Worm (Caenorhabditis elegans) whole organism, late embryonic: ENCODE data around the gene F46H5.7.

Experiments used
- C38D4.7 ChIP-seq: fragments of 200-800 bp; sonication (Bioruptor generic); optimal IDR thresholded peaks from 2 replicates; lab custom pipeline; 2018; ENCODE audit warnings: mild to moderate bottlenecking, missing genetic modification characterization, moderate library complexity, missing compliant biosample characterization
- F13H6.1 ChIP-seq: sonication (generic microtip); optimal IDR thresholded peaks from 2 replicates; lab custom pipeline; 2016; ENCODE audit warnings: missing genetic modification characterization, missing compliant biosample characterization
- K09A11.1 ChIP-seq: sonication (generic microtip); optimal IDR thresholded peaks from 2 replicates; lab custom pipeline; 2017; ENCODE audit warnings: antibody characterized with exemption, mild to moderate bottlenecking, missing genetic modification characterization, missing compliant biosample characterization; ENCODE audit not compliant: insufficient read depth
- T23F11.4 ChIP-seq: fragments of 200-800 bp; sonication (Bioruptor generic); optimal IDR thresholded peaks from 2 replicates; lab custom pipeline; 2018; ENCODE audit warnings: mild to moderate bottlenecking, missing genetic modification characterization, missing compliant biosample characterization
- ama-1 ChIP-seq: fragments of 150-350 bp; optimal IDR thresholded peaks from 2 replicates; lab custom pipeline; 2014
- ceh-14 ChIP-seq: sonication (generic microtip); optimal IDR thresholded peaks from 2 replicates; lab custom pipeline; 2016; ENCODE audit warnings: missing genotype, missing genetic modification characterization, missing compliant biosample characterization
- ceh-18 ChIP-seq: sonication (generic microtip); optimal IDR thresholded peaks from 2 replicates; lab custom pipeline; 2016; ENCODE audit warnings: missing genetic modification characterization, missing compliant biosample characterization
- ceh-19 ChIP-seq: fragments of 200-800 bp; sonication (Bioruptor generic); optimal IDR thresholded peaks from 2 replicates; lab custom pipeline; 2018; ENCODE audit warnings: mild to moderate bottlenecking, missing genetic modification characterization, missing compliant biosample characterization
- ceh-22 ChIP-seq: sonication (generic microtip); optimal IDR thresholded peaks from 2 replicates; lab custom pipeline; 2017; ENCODE audit warnings: missing biosample characterization, missing genetic modification characterization
- ceh-24 ChIP-seq: sonication (generic microtip); optimal IDR thresholded peaks from 2 replicates; lab custom pipeline; 2016; ENCODE audit warnings: mild to moderate bottlenecking, missing genetic modification characterization, missing compliant biosample characterization
- ceh-45 ChIP-seq: fragments of 200-800 bp; sonication (Bioruptor generic); IDR thresholded peaks from 2 replicates; pipeline ENCODE4 v1.3.6; 2022; ENCODE audit warnings: missing genetic modification reagents, missing genetic modification characterization, missing compliant biosample characterization
- ceh-9 ChIP-seq: sonication (generic microtip); optimal IDR thresholded peaks from 2 replicates; lab custom pipeline; 2016; ENCODE audit warnings: mild to moderate bottlenecking, missing genetic modification characterization, inconsistent platforms, missing compliant biosample characterization
- che-1 ChIP-seq: sonication (generic microtip); optimal IDR thresholded peaks from 2 replicates; lab custom pipeline; 2016; ENCODE audit warnings: mild to moderate bottlenecking, missing genetic modification characterization, missing compliant biosample characterization
- dve-1 ChIP-seq: sonication (generic microtip); optimal IDR thresholded peaks from 2 replicates; lab custom pipeline; 2017; ENCODE audit warnings: antibody characterized with exemption, mild to moderate bottlenecking, missing genetic modification characterization, missing compliant biosample characterization
- ets-4 ChIP-seq: sonication (generic microtip); optimal IDR thresholded peaks from 2 replicates; lab custom pipeline; 2016; ENCODE audit warnings: missing genetic modification characterization, missing compliant biosample characterization
- eyg-1 ChIP-seq: sonication (generic microtip); optimal IDR thresholded peaks from 2 replicates; lab custom pipeline; 2016; ENCODE audit warnings: missing genotype, missing genetic modification characterization, missing compliant biosample characterization
- fax-1 ChIP-seq: sonication (generic microtip); optimal IDR thresholded peaks from 2 replicates; lab custom pipeline; 2016; ENCODE audit warnings: missing genotype, missing genetic modification characterization, missing compliant biosample characterization
- fkh-10 ChIP-seq: fragments of 150-350 bp; optimal IDR thresholded peaks from 2 replicates; lab custom pipeline; 2014; ENCODE audit warnings: missing biosample characterization, missing genetic modification reagents, missing genetic modification characterization
- fkh-6 ChIP-seq: sonication (generic microtip); optimal IDR thresholded peaks from 2 replicates; lab custom pipeline; 2016; ENCODE audit warnings: missing genetic modification characterization, missing compliant biosample characterization
- hlh-15 ChIP-seq: sonication (generic microtip); optimal IDR thresholded peaks from 2 replicates; lab custom pipeline; 2016; ENCODE audit warnings: missing genetic modification characterization, missing compliant biosample characterization
- hlh-30 ChIP-seq: sonication (generic microtip); optimal IDR thresholded peaks from 2 replicates; lab custom pipeline; 2017; ENCODE audit warnings: antibody characterized with exemption, missing genetic modification characterization, missing compliant biosample characterization; ENCODE audit not compliant: insufficient read depth
- hlh-6 ChIP-seq: sonication (generic microtip); optimal IDR thresholded peaks from 2 replicates; lab custom pipeline; 2016; ENCODE audit warnings: missing genotype, missing genetic modification characterization, missing compliant biosample characterization
- hlh-8 ChIP-seq: sonication (generic microtip); optimal IDR thresholded peaks from 2 replicates; lab custom pipeline; 2016; ENCODE audit warnings: missing genotype, missing genetic modification characterization, missing compliant biosample characterization
- lim-6 ChIP-seq: sonication (generic microtip); optimal IDR thresholded peaks from 2 replicates; lab custom pipeline; 2016; ENCODE audit warnings: missing genetic modification characterization, missing compliant biosample characterization
- madf-2 ChIP-seq: sonication (generic microtip); optimal IDR thresholded peaks from 2 replicates; lab custom pipeline; 2017; ENCODE audit warnings: missing genetic modification characterization, missing compliant biosample characterization
- mec-3 ChIP-seq: sonication (generic microtip); optimal IDR thresholded peaks from 2 replicates; lab custom pipeline; 2016; ENCODE audit warnings: borderline replicate concordance, missing genetic modification characterization, missing compliant biosample characterization
- nhr-232 ChIP-seq: sonication (generic microtip); optimal IDR thresholded peaks from 2 replicates; lab custom pipeline; 2016; ENCODE audit warnings: missing genetic modification characterization, missing compliant biosample characterization
- odd-2 ChIP-seq: sonication (generic microtip); optimal IDR thresholded peaks from 2 replicates; lab custom pipeline; 2017; ENCODE audit warnings: antibody characterized with exemption, mild to moderate bottlenecking, missing genetic modification characterization, missing compliant biosample characterization
- pax-1 ChIP-seq: fragments of 150-350 bp; optimal IDR thresholded peaks from 2 replicates; lab custom pipeline; 2014; ENCODE audit warnings: missing biosample characterization, missing genetic modification characterization
- pha-2 ChIP-seq: sonication (generic microtip); optimal IDR thresholded peaks from 2 replicates; lab custom pipeline; 2017; ENCODE audit warnings: mild to moderate bottlenecking, missing genetic modification characterization, missing compliant biosample characterization
- pros-1 ChIP-seq: fragments of 150-350 bp; optimal IDR thresholded peaks from 2 replicates; lab custom pipeline; 2014; ENCODE audit warnings: missing biosample characterization, missing genetic modification reagents, missing genetic modification characterization
- ref-2 ChIP-seq: sonication (generic microtip); optimal IDR thresholded peaks from 2 replicates; lab custom pipeline; 2016; ENCODE audit warnings: missing genetic modification characterization, missing compliant biosample characterization
- sox-2 ChIP-seq: fragments of 200-800 bp; sonication (Bioruptor generic); IDR thresholded peaks from 2 replicates; pipeline ENCODE4 v1.3.6; 2022; ENCODE audit warnings: missing genetic modification reagents, missing genetic modification characterization, missing compliant biosample characterization
- sox-4 ChIP-seq: sonication (generic microtip); optimal IDR thresholded peaks from 2 replicates; lab custom pipeline; 2017; ENCODE audit warnings: mild to moderate bottlenecking, missing genetic modification characterization, inconsistent platforms, missing compliant biosample characterization
- tbx-2 ChIP-seq: sonication (generic microtip); optimal IDR thresholded peaks from 2 replicates; lab custom pipeline; 2016; ENCODE audit warnings: missing genetic modification characterization, missing compliant biosample characterization
- ttx-3 ChIP-seq: sonication (generic microtip); optimal IDR thresholded peaks from 2 replicates; lab custom pipeline; 2016; ENCODE audit warnings: missing genetic modification reagents, missing genetic modification characterization, missing compliant biosample characterization
- unc-42 ChIP-seq: sonication (generic microtip); optimal IDR thresholded peaks from 2 replicates; lab custom pipeline; 2016; ENCODE audit warnings: missing genotype, missing genetic modification characterization, missing compliant biosample characterization

F46H5.7 gene

DNA sequence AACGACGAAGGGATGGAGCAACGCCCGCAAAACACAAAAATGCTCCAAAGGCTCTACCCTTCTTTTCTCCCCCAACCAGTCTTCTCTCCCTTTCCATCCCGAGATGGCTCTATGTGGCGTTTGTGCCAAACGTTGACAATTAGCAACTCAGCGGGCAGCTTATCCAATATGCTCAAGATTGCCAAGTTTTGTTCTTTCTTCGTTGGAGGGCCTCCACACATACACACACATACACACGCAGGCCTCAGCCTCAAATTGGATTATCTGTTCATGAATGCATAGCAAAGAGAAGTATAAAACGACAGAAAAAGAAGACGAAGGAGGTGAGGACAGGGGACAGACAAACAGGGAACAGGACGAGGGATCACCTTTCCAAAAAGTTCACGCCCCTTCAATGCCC lies 38.6 kb upstream of the F46H5.7 start:
- TF ChIP-seq fkh-10 (GFP tag; lab: Kevin White, UChicago): no peak
- peak; percentile 94 for TF ChIP-seq unc-42 (tag; lab: Kevin White, UChicago)
- no peak for TF ChIP-seq nhr-232 (tag; lab: Kevin White, UChicago)
- TF ChIP-seq hlh-6 (tag; lab: Kevin White, UChicago): no peak

DNA sequence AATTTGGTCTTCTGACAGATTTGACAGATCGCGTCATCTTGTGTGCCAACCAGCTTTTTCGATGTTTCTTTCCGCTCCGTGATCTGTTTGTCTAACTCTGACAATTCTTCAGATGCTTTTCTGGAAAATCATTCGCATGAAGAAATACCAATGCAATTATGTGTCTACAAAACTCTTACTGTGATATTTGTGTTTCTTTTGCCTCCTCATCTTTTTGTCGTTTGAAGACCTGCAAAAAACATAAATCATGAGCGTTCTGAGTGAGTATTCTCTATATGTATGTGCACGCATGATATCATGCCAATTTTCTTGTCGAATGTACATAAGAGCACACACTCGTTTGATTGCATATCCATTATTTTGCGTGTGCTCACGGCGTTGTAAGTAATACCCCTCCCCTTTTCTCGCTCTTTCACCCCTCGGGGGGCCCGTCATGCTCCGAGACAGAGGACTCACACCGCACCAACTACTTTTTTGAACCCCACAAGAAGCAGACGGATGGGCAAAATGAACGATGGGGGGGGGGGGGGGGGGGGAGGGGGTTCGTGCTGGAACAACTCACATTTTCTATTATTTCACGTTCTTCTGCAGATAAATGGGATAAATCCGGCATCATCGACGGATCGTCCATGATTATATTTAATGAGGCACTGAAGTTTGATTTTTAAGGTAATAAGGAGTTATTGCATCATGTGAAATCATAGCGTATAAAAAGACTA lies 37.0 kb upstream of the F46H5.7 start, which contains the start of gene unc-10:
unc-10 (minus strand) TSS at position 652 of the 719 bp plus-strand sequence.
- TF ChIP-seq C38D4.7 (GFP tag; lab: Kevin White, UChicago) (no peak), ceh-19 (GFP tag; lab: Kevin White, UChicago) (no peak), fkh-10 (GFP tag; lab: Kevin White, UChicago) (no peak), dve-1 (tag; lab: Kevin White, UChicago) (no peak), che-1 (tag; lab: Kevin White, UChicago) (no peak), ceh-18 (no peak), K09A11.1 (tag; lab: Kevin White, UChicago) (no peak), T23F11.4 (no peak), ceh-45 (GFP tag; lab: Robert Waterston, UW) (no peak), hlh-8 (no peak), hlh-30 (no peak), odd-2 (tag; lab: Kevin White, UChicago) (no peak), ets-4 (tag; lab: Kevin White, UChicago) (no peak), lim-6 (no peak), pros-1 (tag; lab: Kevin White, UChicago) (no peak)

DNA sequence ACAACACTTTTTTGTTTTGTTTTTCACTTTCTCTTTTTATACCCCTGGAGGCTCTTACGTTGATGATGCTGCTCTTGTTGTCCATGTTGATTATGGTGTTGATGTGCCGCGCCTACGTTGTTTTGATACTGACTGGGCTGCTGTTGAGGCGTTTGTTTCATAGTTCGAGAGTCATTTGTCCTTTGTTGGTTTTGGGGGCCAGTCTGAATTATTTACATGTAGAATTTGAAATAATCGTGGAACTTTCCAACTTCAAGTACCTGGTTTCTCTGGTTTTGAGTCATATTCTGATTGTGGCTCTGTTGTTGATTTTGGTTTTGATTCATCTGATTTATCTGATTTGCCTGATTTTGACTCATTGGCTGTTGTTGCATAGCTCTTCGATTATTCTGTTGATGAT lies 35.3 kb upstream of the F46H5.7 start:
- TF ChIP-seq sox-4 (tag; lab: Kevin White, UChicago) (no peak), ama-1 (no peak), tbx-2 (no peak), pha-2 (tag; lab: Kevin White, UChicago) (no peak), F13H6.1 (tag; lab: Kevin White, UChicago) (no peak), fax-1 (tag; lab: Kevin White, UChicago) (no peak), ceh-24 (tag; lab: Kevin White, UChicago) (no peak), ceh-14 (tag; lab: Kevin White, UChicago) (no peak), hlh-15 (tag; lab: Kevin White, UChicago) (no peak), ceh-22 (tag; lab: Kevin White, UChicago) (no peak), mec-3 (tag; lab: Kevin White, UChicago) (no peak), ttx-3 (tag; lab: Kevin White, UChicago) (no peak), ref-2 (tag; lab: Kevin White, UChicago) (no peak), hlh-8 (no peak), ceh-45 (GFP tag; lab: Robert Waterston, UW) (no peak), ceh-9 (no peak), eyg-1 (tag; lab: Kevin White, UChicago) (no peak), T23F11.4 (no peak), unc-42 (tag; lab: Kevin White, UChicago) (no peak), sox-2 (GFP tag; lab: Robert Waterston, UW) (no peak)

DNA sequence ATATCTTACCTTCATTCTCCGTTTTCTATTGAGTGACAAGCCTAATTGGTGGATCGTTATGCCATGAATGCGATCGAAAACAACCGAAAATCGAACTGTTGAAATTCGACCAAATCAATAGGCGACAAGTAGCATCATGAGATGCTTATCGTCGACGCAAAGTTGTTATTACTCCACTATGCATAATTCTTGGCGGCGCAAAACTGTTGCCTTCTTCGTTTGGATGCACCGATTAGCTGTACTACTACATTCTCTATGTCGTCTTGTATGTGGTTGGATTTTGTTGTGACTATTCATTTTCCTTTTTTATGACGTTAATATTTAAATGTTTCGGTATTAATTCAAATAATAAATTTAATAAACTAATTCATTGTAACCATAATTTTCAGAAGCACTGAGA lies 29.2 kb upstream of the F46H5.7 start, which contains the start of gene F46H5.11:
F46H5.11 (minus strand) TSS at position 101 of the 400 bp plus-strand sequence.
- no peak for TF ChIP-seq pros-1 (tag; lab: Kevin White, UChicago)
- no peak for TF ChIP-seq madf-2 (tag; lab: Kevin White, UChicago)
- no peak for TF ChIP-seq fkh-6 (tag; lab: Kevin White, UChicago)
- no peak for TF ChIP-seq pax-1 (tag; lab: Kevin White, UChicago)
